Fruit fly (Drosophila melanogaster) whole organism, wandering third instar larva: ENCODE measurements around the gene CG45676.

Experiments
- Abd-B ChIP-seq: fragments of >200 bp; optimal IDR thresholded peaks from 2 replicates; lab custom pipeline; 2017; ENCODE audit warnings: missing biosample characterization, missing genetic modification characterization
- CG32264 ChIP-seq: fragments of 200-800 bp; sonication (Bioruptor generic); optimal IDR thresholded peaks from 2 replicates; lab custom pipeline; 2016; ENCODE audit warnings: missing biosample characterization, missing genetic modification characterization
- CG9705 ChIP-seq: fragments of 200-800 bp; sonication (Bioruptor generic); optimal IDR thresholded peaks from 2 replicates; lab custom pipeline; 2018; ENCODE audit warnings: missing biosample characterization, mild to moderate bottlenecking, missing genetic modification characterization
- CrebA ChIP-seq: fragments of 200-800 bp; sonication (Bioruptor generic); optimal IDR thresholded peaks from 2 replicates; lab custom pipeline; 2016; ENCODE audit warnings: missing biosample characterization, mild to moderate bottlenecking, missing genetic modification characterization, borderline replicate concordance
- Dfd ChIP-seq: fragments of >200 bp; optimal IDR thresholded peaks from 2 replicates; lab custom pipeline; 2017; ENCODE audit warnings: missing biosample characterization, missing genetic modification characterization
- Dif ChIP-seq: fragments of 200-275, 200-300 bp; sonication (Bioruptor generic); optimal IDR thresholded peaks from 2 replicates; lab custom pipeline; 2018; ENCODE audit warnings: missing biosample characterization, missing genetic modification characterization; ENCODE audit not compliant: partially characterized antibody
- GATAd ChIP-seq: sonication (Bioruptor generic); optimal IDR thresholded peaks from 2 replicates; lab custom pipeline; 2016; ENCODE audit warnings: missing biosample characterization, missing genetic modification characterization
- HLH106 ChIP-seq: fragments of 200-800 bp; optimal IDR thresholded peaks from 3 replicates; lab custom pipeline; 2019; ENCODE audit warnings: missing biosample characterization, mild to moderate bottlenecking, missing genetic modification characterization, moderate library complexity
- Hnf4 ChIP-seq: fragments of 200-800 bp; sonication (Bioruptor generic); optimal IDR thresholded peaks from 2 replicates; lab custom pipeline; 2016; ENCODE audit warnings: missing biosample characterization, mild to moderate bottlenecking, missing genetic modification characterization
- Hr78 ChIP-seq: fragments of >200 bp; optimal IDR thresholded peaks from 2 replicates; lab custom pipeline; 2017; ENCODE audit warnings: missing biosample characterization, missing genetic modification characterization
- Hr83 ChIP-seq: fragments of 200-300 bp; sonication (Bioruptor generic); optimal IDR thresholded peaks from 2 replicates; lab custom pipeline; 2016; ENCODE audit warnings: missing biosample characterization, mild to moderate bottlenecking, missing genetic modification characterization, moderate library complexity; ENCODE audit not compliant: poor library complexity, severe bottlenecking
- Jra ChIP-seq: sonication (Bioruptor generic); optimal IDR thresholded peaks from 2 replicates; lab custom pipeline; 2016; ENCODE audit warnings: missing biosample characterization, missing genetic modification characterization
- Mio ChIP-seq: sonication (Bioruptor generic); optimal IDR thresholded peaks from 2 replicates; lab custom pipeline; 2016; ENCODE audit warnings: missing biosample characterization, missing genetic modification characterization
- Myc ChIP-seq: fragments of >200 bp; optimal IDR thresholded peaks from 2 replicates; lab custom pipeline; 2017
- N ChIP-seq: fragments of >200 bp; optimal IDR thresholded peaks from 2 replicates; lab custom pipeline; 2018; ENCODE audit warnings: missing biosample characterization, missing external identifiers, missing genetic modification characterization
- OdsH ChIP-seq: fragments of 200-800 bp; sonication (Bioruptor generic); optimal IDR thresholded peaks from 2 replicates; lab custom pipeline; 2016; ENCODE audit warnings: missing biosample characterization, mild to moderate bottlenecking, missing genetic modification characterization
- Rel ChIP-seq, 2 experiments: fragments of 200-800 bp; sonication (Bioruptor generic) in 1 of 2; optimal IDR thresholded peaks; 2 replicates in 1 of 2; 3 replicates in 1 of 2; lab custom pipeline; 2016 to 2019; ENCODE audit warnings: mild to moderate bottlenecking in 2 of 2, missing biosample characterization in 2 of 2, missing genetic modification characterization in 2 of 2, moderate library complexity in 1 of 2
- Sp1 ChIP-seq: fragments of 200-800 bp; sonication (Bioruptor generic); optimal IDR thresholded peaks from 3 replicates; lab custom pipeline; 2019; ENCODE audit warnings: missing biosample characterization, mild to moderate bottlenecking, missing genetic modification characterization, moderate library complexity
- Vsx2 ChIP-seq: fragments of 200-300, 225-300 bp; sonication (Bioruptor generic); optimal IDR thresholded peaks from 2 replicates; lab custom pipeline; 2018; ENCODE audit warnings: missing biosample characterization, missing genetic modification characterization; ENCODE audit not compliant: partially characterized antibody
- br ChIP-seq: fragments of 200-800 bp; sonication (Bioruptor generic); optimal IDR thresholded peaks from 2 replicates; lab custom pipeline; 2016; ENCODE audit warnings: missing biosample characterization, missing genetic modification characterization
- brk ChIP-seq: fragments of 200-800 bp; sonication (Bioruptor generic); optimal IDR thresholded peaks from 2 replicates; lab custom pipeline; 2016; ENCODE audit warnings: missing biosample characterization, mild to moderate bottlenecking, missing genetic modification characterization
- dl ChIP-seq, 2 experiments: fragments of 175-275, 200-275 bp in 1 of 2; fragments of 200-275 bp in 1 of 2; sonication (Bioruptor generic); optimal IDR thresholded peaks; lab custom pipeline; 2018; ENCODE audit warnings: mild to moderate bottlenecking in 2 of 2, missing biosample characterization in 2 of 2, missing genetic modification characterization in 2 of 2, moderate library complexity in 2 of 2; ENCODE audit not compliant: partially characterized antibody in 2 of 2, insufficient read depth in 1 of 2
- dmrt93B ChIP-seq: fragments of 200-800 bp; sonication (Bioruptor generic); optimal IDR thresholded peaks from 2 replicates; lab custom pipeline; 2018; ENCODE audit warnings: missing biosample characterization, mild to moderate bottlenecking, missing genetic modification characterization
- dsf ChIP-seq: sonication (Bioruptor generic); optimal IDR thresholded peaks from 2 replicates; lab custom pipeline; 2016; ENCODE audit warnings: missing biosample characterization, missing genetic modification characterization, borderline replicate concordance
- ey ChIP-seq: fragments of 200-800 bp; sonication (Bioruptor generic); optimal IDR thresholded peaks from 2 replicates; lab custom pipeline; 2016; ENCODE audit warnings: missing biosample characterization, missing genetic modification characterization
- foxo ChIP-seq, 2 experiments: fragments of 200-800 bp; sonication (Bioruptor generic); optimal IDR thresholded peaks; 2 replicates in 1 of 2; 3 replicates in 1 of 2; lab custom pipeline; 2016 to 2017; ENCODE audit warnings: missing biosample characterization in 2 of 2, missing genetic modification characterization in 2 of 2
- fru ChIP-seq: fragments of 200-800 bp; sonication (Bioruptor generic); optimal IDR thresholded peaks from 3 replicates; lab custom pipeline; 2016; ENCODE audit warnings: missing biosample characterization, mild to moderate bottlenecking, missing genetic modification characterization
- h ChIP-seq: fragments of 200-800 bp; sonication (Bioruptor generic); optimal IDR thresholded peaks from 3 replicates; lab custom pipeline; 2016; ENCODE audit warnings: missing biosample characterization, mild to moderate bottlenecking, missing genetic modification characterization
- jim ChIP-seq: fragments of 175-275, 200-325 bp; sonication (Bioruptor generic); optimal IDR thresholded peaks from 2 replicates; lab custom pipeline; 2016; ENCODE audit warnings: missing biosample characterization, mild to moderate bottlenecking, missing genetic modification characterization
- lola ChIP-seq: fragments of >200 bp; optimal IDR thresholded peaks from 2 replicates; lab custom pipeline; 2017; ENCODE audit warnings: missing biosample characterization, missing genetic modification characterization
- pan ChIP-seq: fragments of >200 bp; optimal IDR thresholded peaks from 2 replicates; lab custom pipeline; 2017
- psq ChIP-seq: fragments of 200-800 bp; sonication (Bioruptor generic); optimal IDR thresholded peaks from 3 replicates; lab custom pipeline; 2017; ENCODE audit warnings: missing biosample characterization, mild to moderate bottlenecking, missing genetic modification characterization, moderate library complexity
- rgr ChIP-seq: fragments of 200-800 bp; sonication (Bioruptor generic); optimal IDR thresholded peaks from 3 replicates; lab custom pipeline; 2016; ENCODE audit warnings: missing biosample characterization, mild to moderate bottlenecking, missing genetic modification characterization
- sage ChIP-seq: fragments of 200-800 bp; sonication (Bioruptor generic); optimal IDR thresholded peaks from 2 replicates; lab custom pipeline; 2016; ENCODE audit warnings: missing biosample characterization, mild to moderate bottlenecking, missing genetic modification characterization
- sv ChIP-seq: fragments of 200-800 bp; sonication (Bioruptor generic); optimal IDR thresholded peaks from 3 replicates; lab custom pipeline; 2016; ENCODE audit warnings: missing biosample characterization, missing genetic modification characterization
- tai ChIP-seq: sonication (Bioruptor generic); optimal IDR thresholded peaks from 2 replicates; lab custom pipeline; 2016; ENCODE audit warnings: missing biosample characterization, missing genetic modification characterization
- usp ChIP-seq: fragments of >200 bp; optimal IDR thresholded peaks from 2 replicates; lab custom pipeline; 2017; ENCODE audit warnings: missing biosample characterization, missing genetic modification characterization
- woc ChIP-seq: sonication (Bioruptor generic); optimal IDR thresholded peaks from 2 replicates; lab custom pipeline; 2016; ENCODE audit warnings: missing biosample characterization, mild to moderate bottlenecking, missing genetic modification characterization

CG45676 gene

DNA sequence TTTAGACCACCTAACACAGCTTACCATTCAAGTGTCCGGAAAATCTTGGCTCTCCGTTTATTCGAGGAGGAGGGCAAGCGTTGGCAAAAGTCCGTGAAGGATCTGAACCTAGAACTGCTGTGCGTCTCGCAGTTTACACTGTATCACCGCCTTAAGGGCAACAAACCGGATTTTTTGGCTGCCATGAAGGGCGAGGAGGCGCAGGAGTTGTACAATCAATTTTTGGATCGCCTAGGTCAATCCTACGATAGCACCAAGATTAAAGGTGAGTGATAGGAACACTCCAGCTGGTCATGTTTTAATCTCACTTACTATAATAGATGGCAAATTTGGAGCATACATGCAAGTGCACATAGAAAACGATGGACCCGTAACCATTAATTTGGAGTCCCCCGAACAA lies 11.6 kb downstream of the CG45676 start:
- no peak for TF ChIP-seq Hnf4 (GFP tag; lab: Kevin White, UChicago)
- no peak for TF ChIP-seq dsf (GFP tag; lab: Kevin White, UChicago)
- no peak for TF ChIP-seq brk (GFP tag; lab: Kevin White, UChicago)
- TF ChIP-seq dl (GFP tag; optimal IDR thresholded peaks at IDR 0.05; lab: Kevin White, UChicago; ENCODE audit: insufficient read depth in 1 of 2, partially characterized antibody in 2 of 2): no peak
- no peak for TF ChIP-seq OdsH
- TF ChIP-seq Dif (GFP tag; lab: Kevin White, UChicago): no peak
- TF ChIP-seq pan (lab: Kevin White, UChicago): no peak
- TF ChIP-seq foxo (GFP tag; optimal IDR thresholded peaks at IDR 0.05; lab: Kevin White, UChicago): no peak
- TF ChIP-seq dmrt93B (GFP tag; lab: Kevin White, UChicago): no peak
- TF ChIP-seq br (GFP tag; lab: Kevin White, UChicago): no peak
- TF ChIP-seq ey (GFP tag; lab: Kevin White, UChicago): no peak
- TF ChIP-seq Dfd (GFP tag; lab: Kevin White, UChicago): no peak
- TF ChIP-seq CG32264: no peak
- no peak for TF ChIP-seq GATAd (GFP tag; lab: Kevin White, UChicago)
- no peak for TF ChIP-seq Sp1 (GFP tag; lab: Kevin White, UChicago)

DNA sequence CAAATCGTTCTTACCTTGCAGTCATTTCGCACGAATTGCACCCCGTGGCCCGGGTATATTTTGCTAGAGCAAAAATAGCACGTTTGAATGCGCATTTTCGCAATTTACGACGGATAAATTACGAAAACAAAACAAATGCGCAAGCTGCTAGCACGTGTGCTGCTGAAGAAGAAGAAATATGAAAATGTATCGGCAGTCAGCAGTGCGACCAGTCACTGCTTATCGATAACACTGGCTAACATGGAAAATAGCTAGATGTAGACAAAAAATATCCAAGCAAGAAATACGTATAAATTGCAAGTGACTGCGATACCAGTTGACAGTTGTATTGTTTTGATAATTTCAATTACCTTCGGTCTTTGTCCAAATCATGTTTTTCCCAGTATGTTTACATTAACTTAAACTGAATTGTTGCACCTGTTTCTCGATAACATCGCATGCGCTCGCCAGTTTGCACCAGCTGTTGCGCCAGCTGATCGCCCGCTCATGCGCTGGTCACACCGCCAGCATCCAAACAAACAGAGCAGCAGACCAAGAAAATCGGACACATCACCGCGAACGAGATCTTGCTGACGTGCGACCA lies 12.8 kb downstream of the CG45676 start, which contains the start of the genes RpL24-like and CG5276:
RpL24-like (minus strand) TSS at position 188 of the 583 bp plus-strand sequence.
CG5276 (plus strand) TSS at position 344 of the 583 bp plus-strand sequence.
- TF ChIP-seq HLH106 (tag; lab: Kevin White, UChicago) (no peak), Myc (lab: Kevin White, UChicago) (peak; percentile 92)

DNA sequence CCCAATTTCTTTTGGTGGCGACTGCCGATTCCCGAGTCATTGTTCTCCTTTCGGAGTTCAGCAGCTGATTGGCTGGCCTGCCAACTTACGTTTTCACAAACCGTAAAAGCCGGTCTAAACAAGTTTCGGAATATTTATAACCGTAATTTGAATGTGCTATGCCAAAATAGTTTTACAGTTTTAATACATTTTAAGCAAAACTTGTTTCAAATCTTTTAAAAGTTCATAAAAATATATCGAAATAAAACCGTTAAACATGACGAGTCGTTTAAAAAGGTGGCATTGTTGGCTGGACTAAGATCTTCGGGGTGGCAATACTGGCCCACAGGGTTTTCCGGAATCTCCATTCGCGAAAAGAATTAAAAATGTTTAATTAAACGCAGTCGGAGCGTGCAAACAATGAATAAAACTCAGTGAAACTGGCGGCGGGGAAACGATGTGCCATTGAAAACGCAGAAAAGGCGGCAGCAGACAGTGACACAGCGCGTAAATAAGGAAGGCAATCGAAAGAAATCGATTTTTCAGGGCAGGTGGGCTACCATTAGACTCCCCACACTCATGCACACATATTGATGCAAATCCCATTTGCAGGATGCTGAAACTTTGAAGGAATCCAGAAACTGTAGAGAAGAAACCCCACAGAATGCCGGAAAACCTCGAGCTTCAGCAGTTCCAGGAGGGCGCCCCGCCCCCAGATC lies 17.0 kb downstream of the CG45676 start, which contains the start of the genes Exd2 and CG5281:
Exd2 (minus strand) TSS at position 167 of the 698 bp plus-strand sequence.
CG5281 (plus strand) TSS at position 314 of the 698 bp plus-strand sequence.
- TF ChIP-seq tai: no peak
- no peak for TF ChIP-seq sage (GFP tag; lab: Kevin White, UChicago)
- peak; percentile 31 for TF ChIP-seq HLH106 (tag; lab: Kevin White, UChicago)
- peak; percentile 17 for TF ChIP-seq psq (GFP tag; lab: Kevin White, UChicago)
- no peak for TF ChIP-seq Jra (GFP tag; lab: Kevin White, UChicago)
- TF ChIP-seq Vsx2: no peak
- TF ChIP-seq Sp1 (GFP tag; lab: Kevin White, UChicago): peak; percentile 13
- TF ChIP-seq Dfd (GFP tag; lab: Kevin White, UChicago): no peak
- no peak for TF ChIP-seq lola (GFP tag; lab: Kevin White, UChicago)
- TF ChIP-seq fru: no peak
- TF ChIP-seq usp (GFP tag; lab: Kevin White, UChicago): no peak
- no peak for TF ChIP-seq Rel (GFP tag; optimal IDR thresholded peaks at IDR 0.05; lab: Kevin White, UChicago)
- peak; percentile 92 for TF ChIP-seq Rel (tag; optimal IDR thresholded peaks at IDR 0.05; lab: Kevin White, UChicago)
- TF ChIP-seq ey (GFP tag; lab: Kevin White, UChicago): peak; percentile 59
- TF ChIP-seq CG32264: peak; percentile 7
- peak; percentile 38 for TF ChIP-seq h (GFP tag; lab: Kevin White, UChicago)
- no peak for TF ChIP-seq Hr78 (GFP tag; lab: Kevin White, UChicago)
- no peak for TF ChIP-seq dmrt93B (GFP tag; lab: Kevin White, UChicago)
- no peak for TF ChIP-seq br (GFP tag; lab: Kevin White, UChicago)
- TF ChIP-seq woc: no peak
- no peak for TF ChIP-seq dl (GFP tag; optimal IDR thresholded peaks at IDR 0.05; lab: Kevin White, UChicago; ENCODE audit: insufficient read depth in 1 of 2, partially characterized antibody in 2 of 2)
- no peak for TF ChIP-seq Abd-B (GFP tag; lab: Kevin White, UChicago)
- no peak for TF ChIP-seq brk (GFP tag; lab: Kevin White, UChicago)
- TF ChIP-seq Mio (GFP tag; lab: Kevin White, UChicago): no peak
- TF ChIP-seq sv (GFP tag; lab: Kevin White, UChicago): peak; percentile 11
- TF ChIP-seq Myc (lab: Kevin White, UChicago): peak; percentile 19
- TF ChIP-seq Hnf4 (GFP tag; lab: Kevin White, UChicago): no peak
- TF ChIP-seq CG9705: peak; percentile 60
- TF ChIP-seq rgr (GFP tag; lab: Kevin White, UChicago): no peak
- no peak for TF ChIP-seq N (GFP tag; lab: Kevin White, UChicago)
- no peak for TF ChIP-seq Hr83 (GFP tag; lab: Kevin White, UChicago)
- TF ChIP-seq GATAd (GFP tag; lab: Kevin White, UChicago): no peak
- no peak for TF ChIP-seq CrebA
- no peak for TF ChIP-seq dsf (GFP tag; lab: Kevin White, UChicago)
- peak in 1 of 2 experiments; percentile 47 for TF ChIP-seq foxo (GFP tag; optimal IDR thresholded peaks at IDR 0.05; lab: Kevin White, UChicago)
- TF ChIP-seq OdsH: no peak
- no peak for TF ChIP-seq pan (lab: Kevin White, UChicago)
- TF ChIP-seq jim (GFP tag; lab: Kevin White, UChicago): no peak
- no peak for TF ChIP-seq Dif (GFP tag; lab: Kevin White, UChicago)
